Worm (Caenorhabditis elegans) whole organism, young adult: ENCODE measurements around the gene cct-7.

ENCODE experiments used
- B0336.3 ChIP-seq: fragments of 200-800 bp; sonication (Bioruptor generic); IDR thresholded peaks from 2 replicates; pipeline ENCODE4 v1.3.6; 2022; ENCODE audit warnings: missing genetic modification characterization, missing compliant biosample characterization
- D2030.7 ChIP-seq: fragments of 200-800 bp; sonication (Bioruptor generic); IDR thresholded peaks from 2 replicates; pipeline ENCODE4 v1.3.6; 2022; ENCODE audit warnings: missing genetic modification reagents, missing genetic modification characterization, missing compliant biosample characterization
- F23B12.7 ChIP-seq: sonication (generic microtip); optimal IDR thresholded peaks from 2 replicates; lab custom pipeline; 2017; ENCODE audit warnings: missing genetic modification characterization, mild to moderate bottlenecking, missing compliant biosample characterization, antibody characterized with exemption, moderate library complexity; ENCODE audit not compliant: insufficient read depth
- F37B4.10 ChIP-seq: fragments of 200-800 bp; sonication (Bioruptor generic); IDR thresholded peaks from 2 replicates; pipeline ENCODE4 v1.3.6; 2022; ENCODE audit warnings: missing genetic modification characterization, missing compliant biosample characterization
- F49E8.2 ChIP-seq: sonication (generic microtip); optimal IDR thresholded peaks from 3 replicates; lab custom pipeline; 2017; ENCODE audit warnings: missing genetic modification characterization, mild to moderate bottlenecking, missing compliant biosample characterization, antibody characterized with exemption, moderate library complexity; ENCODE audit not compliant: insufficient read depth
- K11D2.4 ChIP-seq: fragments of 200-800 bp; sonication (Bioruptor generic); IDR thresholded peaks from 2 replicates; pipeline ENCODE4 v1.3.6; 2022; ENCODE audit warnings: missing genetic modification reagents, missing genetic modification characterization, missing compliant biosample characterization
- K12H6.12 ChIP-seq: fragments of 200-800 bp; sonication (Bioruptor generic); optimal IDR thresholded peaks from 2 replicates; lab custom pipeline; 2018; ENCODE audit warnings: mild to moderate bottlenecking, missing genetic modification characterization, missing compliant biosample characterization
- Y53F4B.3 ChIP-seq: fragments of 200-800 bp; sonication (Bioruptor generic); IDR thresholded peaks from 2 replicates; pipeline ENCODE4 v1.3.6; 2022; ENCODE audit warnings: missing genetic modification reagents, missing genetic modification characterization, missing compliant biosample characterization
- Y53G8AR.9 ChIP-seq: fragments of 200-800 bp; sonication (Bioruptor generic); conservative IDR thresholded peaks from 2 replicates; pipeline ENCODE4 v1.3.6; 2022; ENCODE audit warnings: missing genetic modification reagents, missing genetic modification characterization, missing compliant biosample characterization
- Y67H2A.10 ChIP-seq: fragments of 200-800 bp; sonication (Bioruptor generic); conservative IDR thresholded peaks from 2 replicates; pipeline ENCODE4 v1.3.6; 2022; ENCODE audit warnings: missing genetic modification reagents, missing genetic modification characterization, missing compliant biosample characterization
- Y79H2A.3 ChIP-seq: fragments of 200-800 bp; sonication (Bioruptor generic); conservative IDR thresholded peaks from 2 replicates; pipeline ENCODE4 v1.3.6; 2022; ENCODE audit warnings: missing genetic modification reagents, missing genetic modification characterization, missing compliant biosample characterization
- ama-1 ChIP-seq, 3 experiments: fragments of 150-350 bp in 1 of 3; sonication (generic microtip) in 2 of 3; optimal IDR thresholded peaks; 2 replicates each; lab custom pipeline; 2014 to 2018; ENCODE audit warnings: missing biosample characterization in 2 of 3, missing genetic modification characterization in 2 of 3, missing genetic modification reagents in 2 of 3
- atf-7 ChIP-seq: sonication (generic microtip); optimal IDR thresholded peaks from 2 replicates; lab custom pipeline; 2017; ENCODE audit warnings: mild to moderate bottlenecking, missing genetic modification characterization, missing compliant biosample characterization
- attf-3 ChIP-seq: fragments of 200-800 bp; sonication (Bioruptor generic); conservative IDR thresholded peaks from 2 replicates; pipeline ENCODE4 v1.3.6; 2022; ENCODE audit warnings: missing genetic modification reagents, missing genetic modification characterization, missing compliant biosample characterization
- bed-2 ChIP-seq: fragments of 200-800 bp; sonication (Bioruptor generic); IDR thresholded peaks from 2 replicates; pipeline ENCODE4 v1.3.6; 2022; ENCODE audit warnings: missing genetic modification reagents, missing genetic modification characterization, missing compliant biosample characterization
- ceh-58 ChIP-seq: fragments of 200-800 bp; sonication (Bioruptor generic); IDR thresholded peaks from 2 replicates; pipeline ENCODE4 v1.3.6; 2022; ENCODE audit warnings: missing genetic modification characterization, missing compliant biosample characterization
- ceh-91 ChIP-seq: fragments of 200-800 bp; sonication (Bioruptor generic); IDR thresholded peaks from 2 replicates; pipeline ENCODE4 v1.3.6; 2022; ENCODE audit warnings: missing genetic modification reagents, missing genetic modification characterization, missing compliant biosample characterization
- chd-7 ChIP-seq: sonication (generic microtip); optimal IDR thresholded peaks from 2 replicates; lab custom pipeline; 2016; ENCODE audit warnings: mild to moderate bottlenecking, missing genetic modification characterization, moderate library complexity, missing compliant biosample characterization
- dpl-1 ChIP-seq: fragments of 150-350 bp; optimal IDR thresholded peaks from 2 replicates; lab custom pipeline; 2014; ENCODE audit warnings: missing biosample characterization, missing genetic modification reagents, missing genetic modification characterization
- egl-18 ChIP-seq: fragments of 200-800 bp; sonication (Bioruptor generic); IDR thresholded peaks from 2 replicates; pipeline ENCODE4 v1.3.6; 2022; ENCODE audit warnings: missing genetic modification reagents, missing genetic modification characterization, missing compliant biosample characterization
- egl-44 ChIP-seq: fragments of 200-800 bp; sonication (Bioruptor generic); IDR thresholded peaks from 2 replicates; pipeline ENCODE4 v1.3.6; 2022; ENCODE audit warnings: missing genetic modification reagents, missing genetic modification characterization, missing compliant biosample characterization
- ets-4 ChIP-seq: fragments of 200-800 bp; sonication (Bioruptor generic); optimal IDR thresholded peaks from 2 replicates; lab custom pipeline; 2018; ENCODE audit warnings: mild to moderate bottlenecking, missing genetic modification characterization, missing compliant biosample characterization
- hlh-26 ChIP-seq: fragments of 200-800 bp; sonication (Bioruptor generic); conservative IDR thresholded peaks from 2 replicates; pipeline ENCODE4 v1.3.6; 2022; ENCODE audit warnings: missing genetic modification reagents, missing genetic modification characterization, missing compliant biosample characterization
- hmg-20 ChIP-seq: fragments of 200-800 bp; sonication (Bioruptor generic); IDR thresholded peaks from 2 replicates; pipeline ENCODE4 v1.3.6; 2022; ENCODE audit warnings: missing genetic modification reagents, missing genetic modification characterization, missing compliant biosample characterization
- hsf-1 ChIP-seq: fragments of 200-800 bp; sonication (Bioruptor generic); IDR thresholded peaks from 2 replicates; pipeline ENCODE4 v1.3.6; 2022; ENCODE audit warnings: missing genetic modification reagents, missing genetic modification characterization, missing compliant biosample characterization
- lag-1 ChIP-seq: fragments of 200-800 bp; sonication (Bioruptor generic); IDR thresholded peaks from 2 replicates; pipeline ENCODE4 v1.3.6; 2022; ENCODE audit warnings: missing genetic modification reagents, missing genetic modification characterization, missing compliant biosample characterization
- lin-40 ChIP-seq: sonication (generic microtip); optimal IDR thresholded peaks from 2 replicates; lab custom pipeline; 2016; ENCODE audit warnings: missing genetic modification characterization, mild to moderate bottlenecking, missing compliant biosample characterization, missing genotype, missing genetic modification reagents
- lir-1 ChIP-seq: fragments of 200-800 bp; sonication (Bioruptor generic); conservative IDR thresholded peaks from 2 replicates; pipeline ENCODE4 v1.3.6; 2022; ENCODE audit warnings: missing genetic modification reagents, missing genetic modification characterization, missing compliant biosample characterization
- lsl-1 ChIP-seq: fragments of 200-800 bp; sonication (Bioruptor generic); optimal IDR thresholded peaks from 2 replicates; lab custom pipeline; 2018; ENCODE audit warnings: mild to moderate bottlenecking, missing genetic modification characterization, moderate library complexity, missing compliant biosample characterization
- lsy-27 ChIP-seq: sonication (generic microtip); optimal IDR thresholded peaks from 2 replicates; lab custom pipeline; 2017; ENCODE audit warnings: missing genetic modification characterization, mild to moderate bottlenecking, missing compliant biosample characterization, antibody characterized with exemption, missing genotype, borderline replicate concordance; ENCODE audit not compliant: insufficient read depth
- madf-8 ChIP-seq: fragments of 200-800 bp; sonication (Bioruptor generic); conservative IDR thresholded peaks from 2 replicates; pipeline ENCODE4 v1.3.6; 2022; ENCODE audit warnings: missing genetic modification reagents, missing genetic modification characterization, missing compliant biosample characterization
- mcd-1 ChIP-seq: fragments of 200-800 bp; sonication (Bioruptor generic); IDR thresholded peaks from 2 replicates; pipeline ENCODE4 v1.3.6; 2022; ENCODE audit warnings: missing genetic modification reagents, missing genetic modification characterization, missing compliant biosample characterization
- mel-28 ChIP-seq: sonication (generic microtip); optimal IDR thresholded peaks from 2 replicates; lab custom pipeline; 2016; ENCODE audit warnings: borderline replicate concordance, mild to moderate bottlenecking, missing genetic modification characterization, missing compliant biosample characterization
- mxl-1 ChIP-seq: sonication (generic microtip); optimal IDR thresholded peaks from 2 replicates; lab custom pipeline; 2016; ENCODE audit warnings: missing genetic modification characterization, missing compliant biosample characterization
- nhr-179 ChIP-seq: sonication (generic microtip); optimal IDR thresholded peaks from 2 replicates; lab custom pipeline; 2016; ENCODE audit warnings: mild to moderate bottlenecking, missing genetic modification characterization, missing compliant biosample characterization
- pbrm-1 ChIP-seq: fragments of 200-800 bp; sonication (Bioruptor generic); IDR thresholded peaks from 2 replicates; pipeline ENCODE4 v1.3.6; 2022; ENCODE audit warnings: missing genetic modification reagents, missing genetic modification characterization, missing compliant biosample characterization
- pha-4 ChIP-seq: fragments of 150-350 bp; sonication (generic microtip); optimal IDR thresholded peaks from 2 replicates; lab custom pipeline; 2014; ENCODE audit warnings: missing biosample characterization, missing genetic modification reagents, missing genetic modification characterization
- rec-8 ChIP-seq, 2 experiments: sonication (generic microtip); optimal IDR thresholded peaks; 2 replicates each; lab custom pipeline; 2016; ENCODE audit warnings: mild to moderate bottlenecking in 2 of 2, missing genetic modification characterization in 2 of 2, missing genetic modification reagents in 2 of 2, missing genotype in 2 of 2, missing biosample characterization in 1 of 2, missing compliant biosample characterization in 1 of 2, moderate library complexity in 1 of 2
- rpc-1 ChIP-seq, 2 experiments: fragments of 150-350 bp in 1 of 2; sonication (generic microtip) in 1 of 2; optimal IDR thresholded peaks; 2 replicates each; lab custom pipeline; 2014 to 2018; ENCODE audit warnings: missing biosample characterization in 1 of 2, missing genetic modification characterization in 1 of 2, missing genetic modification reagents in 1 of 2, missing genotype in 1 of 2
- snpc-1.1 ChIP-seq: sonication (generic microtip); optimal IDR thresholded peaks from 2 replicates; lab custom pipeline; 2017; ENCODE audit warnings: missing genetic modification characterization, mild to moderate bottlenecking, missing compliant biosample characterization, antibody characterized with exemption, moderate library complexity, missing genotype, missing genetic modification reagents; ENCODE audit not compliant: insufficient read depth
- somi-1 ChIP-seq: fragments of 200-800 bp; sonication (Bioruptor generic); optimal IDR thresholded peaks from 2 replicates; lab custom pipeline; 2018; ENCODE audit warnings: mild to moderate bottlenecking, missing genetic modification characterization, missing compliant biosample characterization
- tlf-1 ChIP-seq: fragments of 200-800 bp; sonication (Bioruptor generic); optimal IDR thresholded peaks from 2 replicates; lab custom pipeline; 2018; ENCODE audit warnings: mild to moderate bottlenecking, missing genetic modification characterization, missing compliant biosample characterization
- xnd-1 ChIP-seq: sonication (generic microtip); optimal IDR thresholded peaks from 2 replicates; lab custom pipeline; 2016; ENCODE audit warnings: missing genotype, missing genetic modification reagents, missing genetic modification characterization, missing compliant biosample characterization
- zfh-2 ChIP-seq: fragments of 200-800 bp; sonication (Bioruptor generic); conservative IDR thresholded peaks from 2 replicates; pipeline ENCODE4 v1.3.6; 2022; ENCODE audit warnings: missing genetic modification reagents, missing genetic modification characterization, missing compliant biosample characterization
- zim-3 ChIP-seq: sonication (generic microtip); optimal IDR thresholded peaks from 2 replicates; lab custom pipeline; 2017; ENCODE audit warnings: mild to moderate bottlenecking, missing genetic modification characterization, moderate library complexity, missing compliant biosample characterization
- ztf-22 ChIP-seq: fragments of 200-800 bp; sonication (Bioruptor generic); optimal IDR thresholded peaks from 2 replicates; lab custom pipeline; 2018; ENCODE audit warnings: mild to moderate bottlenecking, missing genetic modification characterization, moderate library complexity, missing compliant biosample characterization

Gene cct-7

ce11 chrV:1871768-1872296 is at the start of gene cct-7, which contains the start of gene T10B5.4 (continued):
- TF ChIP-seq lsy-27 (peak; percentile 13), lsl-1 (GFP tag; lab: Kevin White, UChicago) (peak; percentile 65), egl-44 (peak; percentile 68; the same call in 1 of the 2 replicates), zfh-2 (GFP tag; lab: Robert Waterston, UW) (peak; percentile 93), chd-7 (tag; lab: Kevin White, UChicago) (peak; percentile 63), Y67H2A.10 (peak; percentile 83), K12H6.12 (tag; lab: Kevin White, UChicago) (peak; percentile 92), K11D2.4 (GFP tag; lab: Robert Waterston, UW) (peak; percentile 75; the same call in 1 of the 2 replicates), somi-1 (peak; percentile 57), F37B4.10 (GFP tag; lab: Robert Waterston, UW) (0 out of 2 replicates have a peak, but pooled peaks have one; percentile 80), pbrm-1 (peak; percentile 79), egl-18 (GFP tag; lab: Robert Waterston, UW) (no peak), ets-4 (no peak), F49E8.2 (tag; lab: Kevin White, UChicago) (peak; percentile 73), lir-1 (GFP tag; lab: Robert Waterston, UW) (0 out of 2 replicates have a peak, but pooled peaks have one; percentile 25), tlf-1 (GFP tag; lab: Kevin White, UChicago) (peak; percentile 52), lin-40 (peak; percentile 75), lag-1 (GFP tag; lab: Robert Waterston, UW) (no peak), Y79H2A.3 (no peak), F23B12.7 (tag; lab: Kevin White, UChicago) (peak; percentile 56), ceh-91 (GFP tag; lab: Robert Waterston, UW) (peak; percentile 68), Y53F4B.3 (GFP tag; lab: Robert Waterston, UW) (no peak), mcd-1 (GFP tag; lab: Robert Waterston, UW) (peak; percentile 97), hlh-26 (no peak), atf-7 (peak; percentile 18), B0336.3 (peak; percentile 86), pha-4 (peak; percentile 10), madf-8 (GFP tag; lab: Robert Waterston, UW) (no peak), snpc-1.1 (no peak), rec-8 (tag; optimal IDR thresholded peaks at IDR 0.05; lab: Kevin White, UChicago) (no peak), xnd-1 (no peak), hmg-20 (GFP tag; lab: Robert Waterston, UW) (0 out of 2 replicates have a peak, but pooled peaks have one; percentile 23), Y53G8AR.9 (GFP tag; lab: Robert Waterston, UW) (peak; percentile 73; the same call in 1 of the 2 replicates), bed-2 (GFP tag; lab: Robert Waterston, UW) (0 out of 2 replicates have a peak, but pooled peaks have one; percentile 37), ama-1 (optimal IDR thresholded peaks at IDR 0.05; lab: Kevin White, UChicago) (no peak), ama-1 (GFP tag; optimal IDR thresholded peaks at IDR 0.05; lab: Kevin White, UChicago) (no peak), ceh-58 (GFP tag; lab: Robert Waterston, UW) (no peak), D2030.7 (peak; percentile 83), mel-28 (tag; lab: Kevin White, UChicago) (no peak), zim-3 (no peak), dpl-1 (GFP tag; lab: Kevin White, UChicago) (peak; percentile 62), ztf-22 (GFP tag; lab: Kevin White, UChicago) (no peak), mxl-1 (no peak), attf-3 (GFP tag; lab: Robert Waterston, UW) (peak; percentile 69), rpc-1 (optimal IDR thresholded peaks at IDR 0.05; lab: Kevin White, UChicago) (no peak), rpc-1 (tag; optimal IDR thresholded peaks at IDR 0.05; lab: Kevin White, UChicago) (no peak), hsf-1 (peak; percentile 92), nhr-179 (tag; lab: Kevin White, UChicago) (no peak)
